Fruit fly (Drosophila melanogaster) whole organism, prepupa: ENCODE measurements around the gene peng.

ENCODE experiments used
- Blimp-1 ChIP-seq: fragments of 200-800 bp; sonication (Bioruptor generic); optimal IDR thresholded peaks from 3 replicates; lab custom pipeline; 2017; ENCODE audit warnings: missing biosample characterization, missing genetic modification characterization, mild to moderate bottlenecking, moderate library complexity, missing genetic modification reagents
- CG10631 ChIP-seq: fragments of 200-800 bp; sonication (Bioruptor generic); optimal IDR thresholded peaks from 2 replicates; lab custom pipeline; 2016; ENCODE audit warnings: missing biosample characterization, missing genetic modification characterization
- CG10669 ChIP-seq: fragments of 200-800 bp; sonication (Bioruptor generic); optimal IDR thresholded peaks from 3 replicates; lab custom pipeline; 2018; ENCODE audit warnings: missing biosample characterization, mild to moderate bottlenecking, missing genetic modification characterization, moderate library complexity
- CG11294 ChIP-seq: fragments of 200-800 bp; sonication (Bioruptor generic); IDR thresholded peaks from 2 replicates; pipeline ENCODE4 v1.3.6; 2022; ENCODE audit warnings: missing biosample characterization, missing genetic modification characterization
- CG11762 ChIP-seq: fragments of 200-800 bp; sonication (Bioruptor generic); optimal IDR thresholded peaks from 3 replicates; lab custom pipeline; 2016; ENCODE audit warnings: missing biosample characterization, missing genetic modification characterization; ENCODE audit not compliant: insufficient read depth
- CG11902 ChIP-seq: fragments of 200-800 bp; sonication (Bioruptor generic); optimal IDR thresholded peaks from 3 replicates; lab custom pipeline; 2016; ENCODE audit warnings: missing biosample characterization, missing genetic modification characterization
- CG1621 ChIP-seq: fragments of 200-800 bp; sonication (Bioruptor generic); optimal IDR thresholded peaks from 3 replicates; lab custom pipeline; 2018; ENCODE audit warnings: missing biosample characterization, mild to moderate bottlenecking, missing genetic modification characterization
- CG16779 ChIP-seq: fragments of 200-800 bp; sonication (Bioruptor generic); optimal IDR thresholded peaks from 3 replicates; lab custom pipeline; 2017; ENCODE audit warnings: missing biosample characterization, mild to moderate bottlenecking, missing genetic modification characterization
- CG3032 ChIP-seq: fragments of 200-800 bp; optimal IDR thresholded peaks from 2 replicates; lab custom pipeline; 2019; ENCODE audit warnings: missing biosample characterization, mild to moderate bottlenecking, missing genetic modification characterization, moderate library complexity
- CG31627 ChIP-seq: fragments of 200-800 bp; sonication (Bioruptor generic); optimal IDR thresholded peaks from 3 replicates; lab custom pipeline; 2016; ENCODE audit warnings: missing biosample characterization, missing genetic modification characterization
- CG34406 ChIP-seq: fragments of 200-800 bp; sonication (Bioruptor generic); optimal IDR thresholded peaks from 3 replicates; lab custom pipeline; 2016; ENCODE audit warnings: missing biosample characterization, missing genetic modification characterization
- CG3919 ChIP-seq: fragments of 200-800 bp; sonication (Bioruptor generic); optimal IDR thresholded peaks from 3 replicates; lab custom pipeline; 2016; ENCODE audit warnings: missing biosample characterization, missing genetic modification characterization
- CG4318 ChIP-seq: fragments of 200-800 bp; sonication (Bioruptor generic); optimal IDR thresholded peaks from 3 replicates; lab custom pipeline; 2017; ENCODE audit warnings: missing biosample characterization, mild to moderate bottlenecking, missing genetic modification characterization
- CG6163 ChIP-seq: fragments of 200-800 bp; sonication (Bioruptor generic); IDR thresholded peaks from 3 replicates; pipeline ENCODE4 v1.3.6; 2022; ENCODE audit warnings: missing biosample characterization, missing genetic modification characterization
- CG6276 ChIP-seq: fragments of 200-800 bp; sonication (Bioruptor generic); optimal IDR thresholded peaks from 2 replicates; lab custom pipeline; 2017; ENCODE audit warnings: missing biosample characterization, mild to moderate bottlenecking, missing genetic modification characterization
- CG6792 ChIP-seq: fragments of 200-800 bp; sonication (Bioruptor generic); optimal IDR thresholded peaks from 3 replicates; lab custom pipeline; 2016; ENCODE audit warnings: missing biosample characterization, missing genetic modification characterization
- CG6808 ChIP-seq: fragments of 200-800 bp; sonication (Bioruptor generic); optimal IDR thresholded peaks from 3 replicates; lab custom pipeline; 2017; ENCODE audit warnings: missing biosample characterization, missing genetic modification characterization, mild to moderate bottlenecking, moderate library complexity, missing genetic modification reagents
- CG6854 ChIP-seq: fragments of 200-800 bp; sonication (Bioruptor generic); optimal IDR thresholded peaks from 2 replicates; lab custom pipeline; 2017; ENCODE audit warnings: missing biosample characterization, mild to moderate bottlenecking, missing genetic modification characterization
- CG8119 ChIP-seq: fragments of 200-800 bp; sonication (Bioruptor generic); IDR thresholded peaks from 3 replicates; pipeline ENCODE4 v1.3.6; 2022; ENCODE audit warnings: missing biosample characterization, missing genetic modification characterization
- CG8319 ChIP-seq: fragments of 200-800 bp; sonication (Bioruptor generic); optimal IDR thresholded peaks from 3 replicates; lab custom pipeline; 2016; ENCODE audit warnings: missing biosample characterization, missing genetic modification characterization
- CG8632 ChIP-seq: fragments of 200-800 bp; sonication (Bioruptor generic); optimal IDR thresholded peaks from 3 replicates; lab custom pipeline; 2016; ENCODE audit warnings: missing biosample characterization, missing genetic modification characterization
- CG9139 ChIP-seq: fragments of 200-800 bp; sonication (Bioruptor generic); optimal IDR thresholded peaks from 3 replicates; lab custom pipeline; 2017; ENCODE audit warnings: missing biosample characterization, mild to moderate bottlenecking, missing genetic modification characterization
- Eip75B ChIP-seq: fragments of 200-800 bp; sonication (Bioruptor generic); optimal IDR thresholded peaks from 3 replicates; lab custom pipeline; 2016; ENCODE audit warnings: missing biosample characterization, missing genetic modification characterization
- Eip93F ChIP-seq: fragments of 200-800 bp; sonication (Bioruptor generic); optimal IDR thresholded peaks from 2 replicates; lab custom pipeline; 2016; ENCODE audit warnings: missing biosample characterization, mild to moderate bottlenecking, missing genetic modification characterization
- Ets96B ChIP-seq: fragments of 200-800 bp; optimal IDR thresholded peaks from 2 replicates; lab custom pipeline; 2019; ENCODE audit warnings: missing biosample characterization, mild to moderate bottlenecking, missing genetic modification characterization, moderate library complexity
- Hr38 ChIP-seq: sonication (Bioruptor generic); optimal IDR thresholded peaks from 2 replicates; lab custom pipeline; 2016; ENCODE audit warnings: missing biosample characterization, missing genetic modification characterization
- Hr39 ChIP-seq: fragments of 200-800 bp; sonication (Bioruptor generic); optimal IDR thresholded peaks from 2 replicates; lab custom pipeline; 2016; ENCODE audit warnings: missing biosample characterization, missing genetic modification characterization
- Hr4 ChIP-seq: fragments of 200-800 bp; sonication (Bioruptor generic); optimal IDR thresholded peaks from 3 replicates; lab custom pipeline; 2016; ENCODE audit warnings: missing biosample characterization, missing genetic modification characterization
- Lpt ChIP-seq: fragments of 200-800 bp; sonication (Bioruptor generic); optimal IDR thresholded peaks from 3 replicates; lab custom pipeline; 2016; ENCODE audit warnings: missing biosample characterization, missing genetic modification characterization
- Met ChIP-seq: fragments of 200-800 bp; sonication (Bioruptor generic); optimal IDR thresholded peaks from 3 replicates; lab custom pipeline; 2016; ENCODE audit warnings: missing biosample characterization, missing genetic modification characterization
- Smox ChIP-seq: fragments of 200-800 bp; sonication (Bioruptor generic); optimal IDR thresholded peaks from 3 replicates; lab custom pipeline; 2016; ENCODE audit warnings: missing biosample characterization, missing genetic modification characterization
- Sox102F ChIP-seq: fragments of 200-800 bp; sonication (Bioruptor generic); optimal IDR thresholded peaks from 2 replicates; lab custom pipeline; 2016; ENCODE audit warnings: missing biosample characterization, mild to moderate bottlenecking, missing genetic modification characterization
- Sox14 ChIP-seq: fragments of 200-800 bp; sonication (Bioruptor generic); optimal IDR thresholded peaks from 3 replicates; lab custom pipeline; 2016; ENCODE audit warnings: missing biosample characterization, missing genetic modification characterization
- Sox15 ChIP-seq: fragments of 200-800 bp; sonication (Bioruptor generic); optimal IDR thresholded peaks from 3 replicates; lab custom pipeline; 2016; ENCODE audit warnings: missing biosample characterization, missing genetic modification characterization
- achi ChIP-seq: fragments of 200-800 bp; sonication (Bioruptor generic); optimal IDR thresholded peaks from 3 replicates; lab custom pipeline; 2016; ENCODE audit warnings: missing biosample characterization, missing genetic modification characterization
- acj6 ChIP-seq: fragments of 200-800 bp; sonication (Bioruptor generic); optimal IDR thresholded peaks from 3 replicates; lab custom pipeline; 2016; ENCODE audit warnings: missing biosample characterization, missing genetic modification characterization
- cyc ChIP-seq: fragments of 200-800 bp; sonication (Bioruptor generic); optimal IDR thresholded peaks from 3 replicates; lab custom pipeline; 2016; ENCODE audit warnings: missing biosample characterization, missing genetic modification characterization
- dac ChIP-seq: fragments of 200-800 bp; sonication (Bioruptor generic); optimal IDR thresholded peaks from 2 replicates; lab custom pipeline; 2017; ENCODE audit warnings: missing biosample characterization, mild to moderate bottlenecking, missing genetic modification characterization
- dsx ChIP-seq: fragments of 200-800 bp; optimal IDR thresholded peaks from 3 replicates; lab custom pipeline; 2019; ENCODE audit warnings: missing biosample characterization, mild to moderate bottlenecking, missing genetic modification characterization, moderate library complexity; ENCODE audit not compliant: poor library complexity, severe bottlenecking
- eg ChIP-seq: fragments of 200-800 bp; sonication (Bioruptor generic); IDR thresholded peaks from 3 replicates; pipeline ENCODE4 v1.3.6; 2022; ENCODE audit warnings: missing biosample characterization, missing genetic modification characterization
- fd59A ChIP-seq: fragments of 200-800 bp; sonication (Bioruptor generic); optimal IDR thresholded peaks from 2 replicates; lab custom pipeline; 2017; ENCODE audit warnings: missing biosample characterization, mild to moderate bottlenecking, missing genetic modification characterization, missing genetic modification reagents
- fd85E ChIP-seq: fragments of 200-800 bp; sonication (Bioruptor generic); optimal IDR thresholded peaks from 3 replicates; lab custom pipeline; 2016; ENCODE audit warnings: missing biosample characterization, missing genetic modification characterization
- fkh ChIP-seq: fragments of 200-800 bp; sonication (Bioruptor generic); optimal IDR thresholded peaks from 3 replicates; lab custom pipeline; 2017; ENCODE audit warnings: missing biosample characterization, mild to moderate bottlenecking, missing genetic modification characterization, moderate library complexity
- lz ChIP-seq: fragments of 200-800 bp; sonication (Bioruptor generic); optimal IDR thresholded peaks from 3 replicates; lab custom pipeline; 2016; ENCODE audit warnings: missing biosample characterization, missing genetic modification characterization
- pdm3 ChIP-seq: fragments of 200-800 bp; sonication (Bioruptor generic); optimal IDR thresholded peaks from 3 replicates; lab custom pipeline; 2016; ENCODE audit warnings: missing biosample characterization, missing genetic modification characterization
- salr ChIP-seq, 2 experiments: fragments of 200-800 bp; sonication (Bioruptor generic); optimal IDR thresholded peaks; 3 replicates each; lab custom pipeline; 2016 to 2018; ENCODE audit warnings: missing biosample characterization in 2 of 2, missing genetic modification characterization in 2 of 2, mild to moderate bottlenecking in 1 of 2
- spab ChIP-seq: fragments of 200-800 bp; sonication (Bioruptor generic); optimal IDR thresholded peaks from 2 replicates; lab custom pipeline; 2017; ENCODE audit warnings: missing biosample characterization, mild to moderate bottlenecking, missing genetic modification characterization, missing genetic modification reagents
- ss ChIP-seq, 2 experiments: fragments of 200-800 bp; sonication (Bioruptor generic); optimal IDR thresholded peaks; 2 replicates in 1 of 2; 3 replicates in 1 of 2; lab custom pipeline; 2017 to 2018; ENCODE audit warnings: mild to moderate bottlenecking in 2 of 2, missing biosample characterization in 2 of 2, missing genetic modification characterization in 2 of 2, moderate library complexity in 1 of 2
- svp ChIP-seq: fragments of 200-800 bp; sonication (Bioruptor generic); peaks from one replicate; lab custom pipeline; 2016; ENCODE audit warnings: missing biosample characterization, missing genetic modification characterization
- topi ChIP-seq: fragments of 200-800 bp; sonication (Bioruptor generic); optimal IDR thresholded peaks from 3 replicates; lab custom pipeline; 2016; ENCODE audit warnings: missing biosample characterization, missing genetic modification characterization
- vri ChIP-seq: fragments of 200-800 bp; sonication (Bioruptor generic); optimal IDR thresholded peaks from 3 replicates; lab custom pipeline; 2016; ENCODE audit warnings: missing biosample characterization, mild to moderate bottlenecking, missing genetic modification characterization

peng gene

DNA sequence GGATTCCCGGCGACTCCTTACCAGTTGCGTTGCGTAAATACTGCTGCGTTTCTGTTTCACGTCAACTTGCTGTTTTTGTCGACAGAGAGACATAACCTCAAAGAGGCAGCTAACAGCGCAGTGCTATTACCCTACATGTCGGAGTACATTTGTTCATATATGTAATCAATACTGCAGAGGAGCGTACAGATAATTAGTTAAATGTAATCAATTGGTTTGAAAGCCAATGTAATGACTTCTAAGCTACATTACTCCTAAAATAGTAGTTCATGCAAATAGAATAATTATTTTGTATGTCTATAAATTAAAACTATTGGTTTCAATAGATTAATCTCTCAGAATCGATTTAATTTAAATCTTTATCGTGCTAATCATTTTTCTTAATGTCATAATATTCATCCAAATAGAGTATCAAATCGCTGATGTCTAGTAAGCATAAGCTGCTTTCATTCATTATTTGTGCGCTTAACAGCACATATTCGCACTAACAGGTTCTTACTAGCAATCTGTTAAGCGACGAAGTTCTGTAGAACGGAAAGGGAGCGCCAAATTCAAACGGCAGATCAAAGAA is 30.4 kb downstream of the peng start, which contains the start of the genes SLIRP1 and anox:
SLIRP1 (minus strand) TSS at position 95 of the 571 bp plus-strand sequence.
anox (minus strand) TSS at position 95 of the 571 bp plus-strand sequence.
- TF ChIP-seq Hr4 (GFP tag; lab: Kevin White, UChicago) (peak; percentile 83), svp (GFP tag; lab: Kevin White, UChicago) (peak; percentile 92), CG11902 (GFP tag; lab: Kevin White, UChicago) (peak; percentile 77), CG16779 (tag; lab: Kevin White, UChicago) (peak; percentile 79), dac (GFP tag; lab: Kevin White, UChicago) (peak; percentile 59), CG4318 (GFP tag; lab: Kevin White, UChicago) (no peak), ss (GFP tag; optimal IDR thresholded peaks at IDR 0.05; lab: Kevin White, UChicago) (peak; percentile 82 to 86), Hr38 (GFP tag; lab: Kevin White, UChicago) (no peak), spab (peak; percentile 81), Eip93F (GFP tag; lab: Kevin White, UChicago) (no peak), CG6163 (GFP tag; lab: Robert Waterston, UW) (peak; percentile 64; the same call in 1 of the 3 replicates), fd85E (GFP tag; lab: Kevin White, UChicago) (no peak), Hr39 (GFP tag; lab: Kevin White, UChicago) (peak; percentile 82), acj6 (GFP tag; lab: Kevin White, UChicago) (peak; percentile 89), CG31627 (GFP tag; lab: Kevin White, UChicago) (peak; percentile 86), Sox15 (GFP tag; lab: Kevin White, UChicago) (peak; percentile 85), CG9139 (GFP tag; lab: Kevin White, UChicago) (no peak), cyc (GFP tag; lab: Kevin White, UChicago) (peak; percentile 80), CG1621 (tag; lab: Kevin White, UChicago) (peak; percentile 79), CG34406 (GFP tag; lab: Kevin White, UChicago) (peak; percentile 84), Smox (GFP tag; lab: Kevin White, UChicago) (peak; percentile 88), Sox14 (peak; percentile 87), CG6808 (GFP tag; lab: Kevin White, UChicago) (peak; percentile 86), Eip75B (GFP tag; lab: Kevin White, UChicago) (peak; percentile 85), lz (peak; percentile 91), CG8632 (GFP tag; lab: Kevin White, UChicago) (peak; percentile 86), salr (GFP tag; optimal IDR thresholded peaks at IDR 0.05; lab: Kevin White, UChicago) (peak; percentile 64 to 81), pdm3 (GFP tag; lab: Kevin White, UChicago) (peak; percentile 89), Lpt (peak; percentile 78), CG11762 (GFP tag; lab: Kevin White, UChicago) (peak; percentile 82), CG8319 (GFP tag; lab: Kevin White, UChicago) (peak; percentile 65), eg (GFP tag; lab: Robert Waterston, UW) (peak; percentile 80), CG6854 (GFP tag; lab: Kevin White, UChicago) (peak; percentile 71), CG3919 (GFP tag; lab: Kevin White, UChicago) (peak; percentile 81), Sox102F (peak; percentile 74), vri (peak; percentile 54), CG6276 (GFP tag; lab: Kevin White, UChicago) (no peak), CG10669 (GFP tag; lab: Kevin White, UChicago) (peak; percentile 92), CG11294 (GFP tag; lab: Robert Waterston, UW) (peak; percentile 55; the same call in 1 of the 2 replicates), CG10631 (GFP tag; lab: Kevin White, UChicago) (peak; percentile 89), achi (GFP tag; lab: Kevin White, UChicago) (peak; percentile 82), CG6792 (GFP tag; lab: Kevin White, UChicago) (peak; percentile 86), topi (GFP tag; lab: Kevin White, UChicago) (peak; percentile 90), CG3032 (peak; percentile 90), fd59A (GFP tag; lab: Kevin White, UChicago) (peak; percentile 84), CG8119 (GFP tag; lab: Robert Waterston, UW) (peak; percentile 87), Blimp-1 (GFP tag; lab: Kevin White, UChicago) (peak; percentile 70), dsx (GFP tag; lab: Kevin White, UChicago) (peak; percentile 88), Met (GFP tag; lab: Kevin White, UChicago) (peak; percentile 89), Ets96B (tag; lab: Kevin White, UChicago) (peak; percentile 92), fkh (GFP tag; lab: Kevin White, UChicago) (peak; percentile 31)
